Fruit fly (Drosophila melanogaster) whole organism, embryonic: ENCODE data around the gene ninaE.

Source experiments
- ATbp ChIP-seq: fragments of 200-800 bp; sonication (Bioruptor generic); optimal IDR thresholded peaks from 2 replicates; lab custom pipeline; 2017; ENCODE audit warnings: missing biosample characterization, mild to moderate bottlenecking, missing genetic modification characterization, missing genetic modification reagents
- Asciz ChIP-seq: fragments of 200-800 bp; sonication (Bioruptor generic); optimal IDR thresholded peaks from 2 replicates; lab custom pipeline; 2017; ENCODE audit warnings: missing biosample characterization, mild to moderate bottlenecking, missing genetic modification characterization, missing genetic modification reagents
- CG10147 ChIP-seq: fragments of 200-800 bp; sonication (Bioruptor generic); optimal IDR thresholded peaks from 2 replicates; lab custom pipeline; 2019; ENCODE audit warnings: missing biosample characterization, mild to moderate bottlenecking, missing genetic modification characterization, moderate library complexity
- CG10654 ChIP-seq: fragments of 200-800 bp; sonication (Bioruptor generic); optimal IDR thresholded peaks from 2 replicates; lab custom pipeline; 2016; ENCODE audit warnings: missing biosample characterization, missing genetic modification characterization
- CG10979 ChIP-seq: fragments of 200-800 bp; sonication (Bioruptor generic); optimal IDR thresholded peaks from 2 replicates; lab custom pipeline; 2018; ENCODE audit warnings: missing biosample characterization, mild to moderate bottlenecking, missing genetic modification characterization, moderate library complexity
- CG11695 ChIP-seq: fragments of 200-800 bp; sonication (Bioruptor generic); IDR thresholded peaks from 3 replicates; pipeline ENCODE4 v1.3.6; 2022; ENCODE audit warnings: missing biosample characterization, missing genetic modification characterization
- CG11723 ChIP-seq: fragments of 200-800 bp; sonication (Bioruptor generic); optimal IDR thresholded peaks from 2 replicates; lab custom pipeline; 2017; ENCODE audit warnings: missing biosample characterization, mild to moderate bottlenecking, missing genetic modification characterization
- CG12219 ChIP-seq: fragments of 200-800 bp; sonication (Bioruptor generic); optimal IDR thresholded peaks from 3 replicates; lab custom pipeline; 2018; ENCODE audit warnings: missing biosample characterization, mild to moderate bottlenecking, missing genetic modification characterization
- CG12659 ChIP-seq: fragments of 200-800 bp; sonication (Bioruptor generic); optimal IDR thresholded peaks from 3 replicates; lab custom pipeline; 2017; ENCODE audit warnings: mild to moderate bottlenecking, missing biosample characterization, missing genetic modification reagents, missing genetic modification characterization
- CG12769 ChIP-seq: fragments of 200-800 bp; sonication (Bioruptor generic); optimal IDR thresholded peaks from 2 replicates; lab custom pipeline; 2019; ENCODE audit warnings: missing biosample characterization, mild to moderate bottlenecking, missing genetic modification characterization, moderate library complexity
- CG14860 ChIP-seq: fragments of 200-800 bp; sonication (Bioruptor generic); IDR thresholded peaks from 3 replicates; pipeline ENCODE4 v1.3.6; 2022; ENCODE audit warnings: missing biosample characterization, missing genetic modification characterization; ENCODE audit not compliant: partially characterized antibody
- CG16863 ChIP-seq: fragments of 200-800 bp; sonication (Bioruptor generic); optimal IDR thresholded peaks from 3 replicates; lab custom pipeline; 2016; ENCODE audit warnings: missing biosample characterization, missing genetic modification characterization
- CG17385 ChIP-seq: fragments of 200-800 bp; sonication (Bioruptor generic); optimal IDR thresholded peaks from 3 replicates; lab custom pipeline; 2018; ENCODE audit warnings: missing biosample characterization, mild to moderate bottlenecking, missing genetic modification characterization
- CG17802 ChIP-seq: fragments of 200-800 bp; sonication (Bioruptor generic); optimal IDR thresholded peaks from 2 replicates; lab custom pipeline; 2018; ENCODE audit warnings: missing biosample characterization, mild to moderate bottlenecking, missing genetic modification characterization, moderate library complexity
- CG2889 ChIP-seq: fragments of 200-800 bp; sonication (Bioruptor generic); IDR thresholded peaks from 3 replicates; pipeline ENCODE4 v1.3.6; 2022; ENCODE audit warnings: missing biosample characterization, missing genetic modification characterization
- CG30431 ChIP-seq: fragments of 200-800 bp; sonication (Bioruptor generic); optimal IDR thresholded peaks from 2 replicates; lab custom pipeline; 2017; ENCODE audit warnings: missing biosample characterization, missing genetic modification characterization
- CG4328 ChIP-seq: fragments of 200-800 bp; sonication (Bioruptor generic); optimal IDR thresholded peaks from 3 replicates; lab custom pipeline; 2017; ENCODE audit warnings: missing biosample characterization, missing genetic modification reagents, missing genetic modification characterization
- CG5180 ChIP-seq: fragments of 200-800 bp; sonication (Bioruptor generic); optimal IDR thresholded peaks from 3 replicates; lab custom pipeline; 2017; ENCODE audit warnings: missing biosample characterization, missing genetic modification characterization, mild to moderate bottlenecking, moderate library complexity, missing genetic modification reagents
- CG6272 ChIP-seq: fragments of 200-800 bp; sonication (Bioruptor generic); IDR thresholded peaks from 2 replicates; pipeline ENCODE4 v1.3.6; 2022; ENCODE audit warnings: missing biosample characterization, missing genetic modification characterization
- CG6689 ChIP-seq: fragments of 200-800 bp; sonication (Bioruptor generic); IDR thresholded peaks from 2 replicates; pipeline ENCODE4 v1.3.6; 2022; ENCODE audit warnings: missing biosample characterization, missing genetic modification characterization
- CG6813 ChIP-seq: fragments of 200-800 bp; sonication (Bioruptor generic); optimal IDR thresholded peaks from 2 replicates; lab custom pipeline; 2017; ENCODE audit warnings: missing biosample characterization, missing genetic modification characterization, mild to moderate bottlenecking, moderate library complexity, missing genetic modification reagents
- CG7786 ChIP-seq: fragments of 200-800 bp; sonication (Bioruptor generic); optimal IDR thresholded peaks from 2 replicates; lab custom pipeline; 2016; ENCODE audit warnings: missing biosample characterization, missing genetic modification characterization
- CG8944 ChIP-seq: fragments of 200-800 bp; sonication (Bioruptor generic); optimal IDR thresholded peaks from 3 replicates; lab custom pipeline; 2016; ENCODE audit warnings: missing biosample characterization, missing genetic modification characterization
- CHES-1-like ChIP-seq: fragments of 200-800 bp; sonication (Bioruptor generic); optimal IDR thresholded peaks from 2 replicates; lab custom pipeline; 2016; ENCODE audit warnings: missing biosample characterization, missing genetic modification characterization
- Camta ChIP-seq: fragments of 200-800 bp; sonication (Bioruptor generic); optimal IDR thresholded peaks from 2 replicates; lab custom pipeline; 2016; ENCODE audit warnings: missing biosample characterization, missing genetic modification characterization
- Dip3 ChIP-seq: fragments of 200-800 bp; sonication (Bioruptor generic); optimal IDR thresholded peaks from 3 replicates; lab custom pipeline; 2016; ENCODE audit warnings: missing biosample characterization, missing genetic modification characterization
- Fer1 ChIP-seq: fragments of 200-800 bp; sonication (Bioruptor generic); optimal IDR thresholded peaks from 2 replicates; lab custom pipeline; 2017; ENCODE audit warnings: missing biosample characterization, mild to moderate bottlenecking, missing genetic modification characterization
- Mad ChIP-seq: fragments of 200-800 bp; sonication (Bioruptor generic); optimal IDR thresholded peaks from 2 replicates; lab custom pipeline; 2016; ENCODE audit warnings: missing biosample characterization, missing genetic modification characterization
- Meics ChIP-seq: fragments of 200-800 bp; sonication (Bioruptor generic); optimal IDR thresholded peaks from 2 replicates; lab custom pipeline; 2017; ENCODE audit warnings: missing biosample characterization, mild to moderate bottlenecking, missing genetic modification characterization
- Myb ChIP-seq: fragments of 200-800 bp; sonication (Bioruptor generic); optimal IDR thresholded peaks from 2 replicates; lab custom pipeline; 2016; ENCODE audit warnings: missing biosample characterization, missing genetic modification characterization
- Sox100B ChIP-seq: fragments of 200-800 bp; sonication (Bioruptor generic); optimal IDR thresholded peaks from 3 replicates; lab custom pipeline; 2018; ENCODE audit warnings: missing biosample characterization, mild to moderate bottlenecking, missing genetic modification characterization
- bab2 ChIP-seq: fragments of 200-800 bp; sonication (Bioruptor generic); optimal IDR thresholded peaks from 2 replicates; lab custom pipeline; 2016; ENCODE audit warnings: missing biosample characterization, missing genetic modification characterization
- bcd ChIP-seq: fragments of 200-800 bp; sonication (Bioruptor generic); optimal IDR thresholded peaks from 2 replicates; lab custom pipeline; 2017; ENCODE audit warnings: missing biosample characterization, mild to moderate bottlenecking, missing genetic modification characterization
- ci ChIP-seq: fragments of 200-800 bp; sonication (Bioruptor generic); IDR thresholded peaks from 3 replicates; pipeline ENCODE4 v1.3.6; 2022; ENCODE audit warnings: missing biosample characterization, missing genetic modification characterization
- croc ChIP-seq: fragments of 200-800 bp; sonication (Bioruptor generic); conservative IDR thresholded peaks from 3 replicates; pipeline ENCODE4 v1.3.6; 2022; ENCODE audit warnings: missing biosample characterization, missing genetic modification characterization
- dimm ChIP-seq: fragments of 200-800 bp; sonication (Bioruptor generic); IDR thresholded peaks from 2 replicates; pipeline ENCODE4 v1.3.6; 2022; ENCODE audit warnings: missing biosample characterization, missing genetic modification characterization
- fd64A ChIP-seq: fragments of 200-800 bp; sonication (Bioruptor generic); optimal IDR thresholded peaks from 3 replicates; lab custom pipeline; 2018; ENCODE audit warnings: missing biosample characterization, mild to moderate bottlenecking, missing genetic modification characterization
- gcm ChIP-seq: fragments of 200-800 bp; sonication (Bioruptor generic); optimal IDR thresholded peaks from 2 replicates; lab custom pipeline; 2019; ENCODE audit warnings: missing biosample characterization, mild to moderate bottlenecking, missing genetic modification characterization, moderate library complexity
- oc ChIP-seq: fragments of 200-800 bp; sonication (Bioruptor generic); optimal IDR thresholded peaks from 2 replicates; lab custom pipeline; 2018; ENCODE audit warnings: missing biosample characterization, mild to moderate bottlenecking, missing genetic modification characterization, moderate library complexity
- org-1 ChIP-seq: fragments of 200-800 bp; sonication (Bioruptor generic); optimal IDR thresholded peaks from 2 replicates; lab custom pipeline; 2017; ENCODE audit warnings: missing biosample characterization, missing genetic modification characterization
- pan ChIP-seq, 4 experiments: fragments of >200 bp in 3 of 4; fragments of 200-800 bp in 1 of 4; sonication (Bioruptor generic) in 1 of 4; optimal IDR thresholded peaks in 3 of 4; IDR thresholded peaks in 1 of 4; 2 replicates each; pipeline versions ENCODE4 v1.3.6 to Lab custom; 2017 to 2022; ENCODE audit warnings: missing biosample characterization in 2 of 4, missing genetic modification characterization in 2 of 4, mixed read lengths in 1 of 4
- pb ChIP-seq: fragments of 200-800 bp; sonication (Bioruptor generic); optimal IDR thresholded peaks from 3 replicates; lab custom pipeline; 2016; ENCODE audit warnings: missing biosample characterization, missing genetic modification characterization
- pita ChIP-seq: fragments of 200-800 bp; sonication (Bioruptor generic); optimal IDR thresholded peaks from 2 replicates; lab custom pipeline; 2017; ENCODE audit warnings: missing biosample characterization, mild to moderate bottlenecking, missing genetic modification characterization
- prd ChIP-seq, 3 experiments: fragments of >200 bp in 2 of 3; fragments of 200-800 bp in 1 of 3; sonication (Bioruptor generic) in 1 of 3; optimal IDR thresholded peaks in 2 of 3; IDR thresholded peaks in 1 of 3; 2 replicates in 2 of 3; 3 replicates in 1 of 3; pipeline versions ENCODE4 v1.3.6 to Lab custom; 2017 to 2022; ENCODE audit warnings: missing biosample characterization in 1 of 3, missing genetic modification characterization in 1 of 3
- run ChIP-seq: fragments of 200-800 bp; sonication (Bioruptor generic); optimal IDR thresholded peaks from 3 replicates; lab custom pipeline; 2018; ENCODE audit warnings: missing biosample characterization, mild to moderate bottlenecking, missing genetic modification characterization
- sna ChIP-seq: fragments of 200-800 bp; sonication (Bioruptor generic); IDR thresholded peaks from 2 replicates; pipeline ENCODE4 v1.3.6; 2022; ENCODE audit warnings: missing biosample characterization, missing genetic modification characterization; ENCODE audit not compliant: partially characterized antibody
- tll ChIP-seq, 2 experiments: fragments of 200-800 bp in 1 of 2; fragments of >200 bp in 1 of 2; sonication (Bioruptor generic) in 1 of 2; optimal IDR thresholded peaks; 2 replicates each; lab custom pipeline; 2017 to 2019; ENCODE audit warnings: missing biosample characterization in 2 of 2, missing genetic modification characterization in 2 of 2, mild to moderate bottlenecking in 1 of 2, moderate library complexity in 1 of 2
- trh ChIP-seq: fragments of 200-800 bp; sonication (Bioruptor generic); optimal IDR thresholded peaks from 2 replicates; lab custom pipeline; 2016; ENCODE audit warnings: missing biosample characterization, missing genetic modification characterization

Gene ninaE

dm6 chr3R:19880431-19880939 lies 7.5 kb downstream of the ninaE start (continued):
- TF ChIP-seq CG7786 (GFP tag; lab: Kevin White, UChicago) (peak; percentile 43), run (tag; lab: Kevin White, UChicago) (peak; percentile 20), Asciz (GFP tag; lab: Kevin White, UChicago) (peak; percentile 61), Dip3 (GFP tag; lab: Kevin White, UChicago) (peak; percentile 31), CG10979 (peak; percentile 15), CG5180 (GFP tag; lab: Kevin White, UChicago) (peak; percentile 40), CG17802 (tag; lab: Kevin White, UChicago) (peak; percentile 1), trh (GFP tag; lab: Kevin White, UChicago) (peak; percentile 4), CG12219 (GFP tag; lab: Kevin White, UChicago) (peak; percentile 24), CHES-1-like (peak; percentile 61), sna (no peak), CG12659 (GFP tag; lab: Kevin White, UChicago) (peak; percentile 57), CG12769 (tag; lab: Kevin White, UChicago) (peak; percentile 28), org-1 (GFP tag; lab: Kevin White, UChicago) (peak; percentile 11), CG10147 (GFP tag; lab: Kevin White, UChicago) (peak; percentile 54), Fer1 (GFP tag; lab: Kevin White, UChicago) (peak; percentile 83), CG6813 (peak; percentile 56), CG2889 (no peak), oc (peak; percentile 21), pb (GFP tag; lab: Kevin White, UChicago) (no peak), ci (0 out of 3 replicates have a peak, but pooled peaks have one; percentile 29), dimm (GFP tag; lab: Robert Waterston, UW) (no peak), CG17385 (GFP tag; lab: Kevin White, UChicago) (peak; percentile 73), bcd (GFP tag; lab: Kevin White, UChicago) (peak; percentile 66), CG6272 (GFP tag; lab: Robert Waterston, UW) (no peak), gcm (GFP tag; lab: Kevin White, UChicago) (peak; percentile 34), pita (GFP tag; lab: Kevin White, UChicago) (no peak), CG14860 (no peak), CG16863 (GFP tag; lab: Kevin White, UChicago) (peak; percentile 18), Meics (peak; percentile 67), Camta (peak; percentile 37), CG8944 (GFP tag; lab: Kevin White, UChicago) (peak; percentile 8), prd (optimal IDR thresholded peaks at IDR 0.05; lab: Kevin White, UChicago) (no peak), prd (GFP tag; IDR thresholded peaks at IDR 0.05; lab: Robert Waterston, UW) (peak; percentile 20; the same call in 1 of the 3 replicates), ATbp (GFP tag; lab: Kevin White, UChicago) (peak; percentile 54), croc (GFP tag; lab: Robert Waterston, UW) (no peak; the same call in 2 of the 3 replicates), CG4328 (GFP tag; lab: Kevin White, UChicago) (peak; percentile 74), fd64A (peak; percentile 53), Myb (GFP tag; lab: Kevin White, UChicago) (peak; percentile 21), pan (optimal IDR thresholded peaks at IDR 0.05; lab: Kevin White, UChicago) (no peak), pan (GFP tag; optimal IDR thresholded peaks at IDR 0.05 in 1 of 2, IDR thresholded peaks at IDR 0.05 in 1 of 2) (peak in 1 of 2 experiments; percentile 44), CG6689 (peak; percentile 49), CG10654 (peak; percentile 20), Sox100B (GFP tag; lab: Kevin White, UChicago) (peak; percentile 75), Mad (GFP tag; lab: Kevin White, UChicago) (no peak), CG11695 (peak; percentile 52; the same call in 1 of the 3 replicates), CG30431 (GFP tag; lab: Kevin White, UChicago) (no peak), tll (GFP tag; optimal IDR thresholded peaks at IDR 0.05; lab: Kevin White, UChicago) (no peak), CG11723 (peak; percentile 65), bab2 (peak; percentile 29)
